Fruit fly (Drosophila melanogaster): ENCODE data around the gene Vha68-2.

Vha68-2 gene

DNA sequence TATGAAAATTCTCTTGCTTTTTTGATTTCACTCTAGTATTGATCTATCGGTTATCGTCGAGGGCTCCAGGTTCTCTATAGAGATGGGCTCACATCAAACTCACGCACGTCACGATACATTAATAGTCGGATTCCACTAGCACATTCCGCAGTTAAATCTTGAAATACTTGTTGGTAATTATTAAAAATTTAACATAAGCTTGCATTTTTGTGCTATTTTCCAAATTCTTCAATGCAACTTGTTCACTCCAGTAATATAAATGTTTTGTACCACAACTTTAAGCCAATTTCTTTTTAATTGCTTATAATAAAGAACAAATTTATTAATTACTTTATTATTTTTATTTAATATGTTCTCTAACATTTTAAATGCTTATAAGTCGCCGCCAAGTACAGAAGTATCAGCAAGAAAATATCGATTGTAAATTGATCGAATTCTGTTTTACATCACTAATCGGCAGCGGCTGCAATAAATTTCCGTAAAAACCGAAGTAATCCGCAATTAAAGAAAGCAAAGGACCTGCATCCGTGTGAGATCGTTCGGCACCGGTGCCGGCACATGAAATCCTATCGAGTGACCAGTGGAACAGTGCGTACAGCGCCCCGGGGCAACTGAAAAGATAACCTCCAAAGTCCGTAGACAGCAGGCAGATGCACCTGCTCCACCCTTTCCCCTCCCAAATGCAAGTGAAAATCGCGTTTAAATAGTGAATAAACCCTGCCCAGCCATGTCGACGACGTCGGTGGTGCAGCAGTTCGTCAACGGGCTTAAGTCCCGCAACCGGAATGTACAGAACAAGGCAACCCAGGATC lies 30.1 kb downstream of the Vha68-2 start, which contains the start of the genes Vha68-1 and mTor (continued):
- TF ChIP-seq ato (GFP tag; IDR thresholded peaks at IDR 0.05; ENCODE audit: partially characterized antibody) (peak; percentile 54), CG2116 (GFP tag; optimal IDR thresholded peaks at IDR 0.05) (peak; percentile 66), mam (GFP tag; optimal IDR thresholded peaks at IDR 0.05) (peak; percentile 90), az2 (GFP tag; optimal IDR thresholded peaks at IDR 0.05) (peak; percentile 76), cato (GFP tag; optimal IDR thresholded peaks at IDR 0.05; ENCODE audit: borderline replicate concordance) (peak; percentile 65), Dip3 (GFP tag; optimal IDR thresholded peaks at IDR 0.05) (no peak), ac (GFP tag; optimal IDR thresholded peaks at IDR 0.05) (no peak), gfzf (GFP tag; optimal IDR thresholded peaks at IDR 0.05) (no peak), Drgx (GFP tag; IDR thresholded peaks at IDR 0.05) (peak; percentile 73), Dfd (GFP tag; optimal IDR thresholded peaks at IDR 0.05) (peak in 1 of 2 experiments; percentile 74), CG8089 (GFP tag; optimal IDR thresholded peaks at IDR 0.05) (peak; percentile 56), CG12942 (GFP tag; optimal IDR thresholded peaks at IDR 0.05) (peak; percentile 77), tio (GFP tag; optimal IDR thresholded peaks at IDR 0.05) (peak; percentile 78), bigmax (GFP tag; optimal IDR thresholded peaks at IDR 0.05) (peak; percentile 52), Asciz (GFP tag; optimal IDR thresholded peaks at IDR 0.05) (no peak), Mes4 (GFP tag; optimal IDR thresholded peaks at IDR 0.05) (no peak), CG13287 (GFP tag; IDR thresholded peaks at IDR 0.05; ENCODE audit: partially characterized antibody) (peak; percentile 78), D19B (GFP tag; optimal IDR thresholded peaks at IDR 0.05) (peak; percentile 57), tgo (GFP tag; IDR thresholded peaks at IDR 0.05) (peak; percentile 83), Max (GFP tag; optimal IDR thresholded peaks at IDR 0.05) (peak; percentile 64), CG7556 (GFP tag; optimal IDR thresholded peaks at IDR 0.05) (no peak), CG18476 (GFP tag; optimal IDR thresholded peaks at IDR 0.05) (peak; percentile 49), CG43689 (GFP tag; IDR thresholded peaks at IDR 0.05) (no peak), Antp (GFP tag; optimal IDR thresholded peaks at IDR 0.05) (peak; percentile 70), CG9727 (GFP tag; optimal IDR thresholded peaks at IDR 0.05) (peak; percentile 80), eve (GFP tag; optimal IDR thresholded peaks at IDR 0.05) (no peak), prd (optimal IDR thresholded peaks at IDR 0.05) (no peak), prd (GFP tag; IDR thresholded peaks at IDR 0.05) (peak; percentile 87), fd102C (GFP tag; optimal IDR thresholded peaks at IDR 0.05) (peak; percentile 9), chm (GFP tag; IDR thresholded peaks at IDR 0.05) (no peak), Sry-δ (GFP tag; optimal IDR thresholded peaks at IDR 0.05) (peak; percentile 95), CG3838 (GFP tag; optimal IDR thresholded peaks at IDR 0.05) (peak; percentile 54), wdn (GFP tag; IDR thresholded peaks at IDR 0.05) (peak; percentile 80), Neu2 (GFP tag; optimal IDR thresholded peaks at IDR 0.05; ENCODE audit: borderline replicate concordance) (no peak), CG34376 (GFP tag; optimal IDR thresholded peaks at IDR 0.05) (no peak), Hmx (GFP tag; optimal IDR thresholded peaks at IDR 0.05) (no peak), inv (GFP tag; IDR thresholded peaks at IDR 0.05; ENCODE audit: partially characterized antibody) (peak; percentile 82), Dll (GFP tag; IDR thresholded peaks at IDR 0.05; ENCODE audit: partially characterized antibody) (peak; percentile 87), peb (GFP tag; IDR thresholded peaks at IDR 0.05) (peak; percentile 65), HLH3B (GFP tag; IDR thresholded peaks at IDR 0.05) (peak; percentile 73), PHDP (tag; optimal IDR thresholded peaks at IDR 0.05) (no peak), vvl (GFP tag; IDR thresholded peaks at IDR 0.05) (peak; percentile 72), Kr (GFP tag; optimal IDR thresholded peaks at IDR 0.05) (no peak), CG3407 (GFP tag; optimal IDR thresholded peaks at IDR 0.05) (no peak), hth (optimal IDR thresholded peaks at IDR 0.05) (no peak), CG13296 (GFP tag; optimal IDR thresholded peaks at IDR 0.05) (no peak), sr (GFP tag; IDR thresholded peaks at IDR 0.05) (no peak; the same call in 2 of the 3 replicates), fd3F (GFP tag; optimal IDR thresholded peaks at IDR 0.05) (peak; percentile 60), CG9437 (GFP tag; optimal IDR thresholded peaks at IDR 0.05) (peak; percentile 68), Usf (GFP tag; optimal IDR thresholded peaks at IDR 0.05) (peak; percentile 61)

All from whole organism, embryonic.